Fruit fly (Drosophila melanogaster) whole organism, adult: ENCODE measurements around the gene Ir100a.

Experiments
- CG11617 ChIP-seq: fragments of 200-800 bp; sonication (Bioruptor generic); optimal IDR thresholded peaks from 2 replicates; lab custom pipeline; 2017; ENCODE audit warnings: mild to moderate bottlenecking, missing biosample characterization, missing genetic modification reagents, missing genetic modification characterization
- CG12768 ChIP-seq: fragments of 200-800 bp; sonication (Bioruptor generic); optimal IDR thresholded peaks from 2 replicates; lab custom pipeline; 2017; ENCODE audit warnings: missing biosample characterization, missing genetic modification characterization, mild to moderate bottlenecking, moderate library complexity, missing genetic modification reagents
- CG14711 ChIP-seq: fragments of 200-800 bp; sonication (Bioruptor generic); optimal IDR thresholded peaks from 2 replicates; lab custom pipeline; 2018; ENCODE audit warnings: missing biosample characterization, mild to moderate bottlenecking, missing genetic modification characterization, moderate library complexity
- CG1620 ChIP-seq: fragments of 200-800 bp; sonication (Bioruptor generic); optimal IDR thresholded peaks from 2 replicates; lab custom pipeline; 2016; ENCODE audit warnings: missing biosample characterization, missing genetic modification characterization
- CG33017 ChIP-seq: fragments of 200-800 bp; sonication (Bioruptor generic); optimal IDR thresholded peaks from 2 replicates; lab custom pipeline; 2018; ENCODE audit warnings: missing biosample characterization, mild to moderate bottlenecking, missing genetic modification characterization, moderate library complexity
- CG5204 ChIP-seq: fragments of 200-800 bp; sonication (Bioruptor generic); optimal IDR thresholded peaks from 2 replicates; lab custom pipeline; 2016; ENCODE audit warnings: missing biosample characterization, missing genetic modification characterization
- CG7045 ChIP-seq: fragments of 200-800 bp; sonication (Bioruptor generic); optimal IDR thresholded peaks from 2 replicates; lab custom pipeline; 2017; ENCODE audit warnings: missing biosample characterization, mild to moderate bottlenecking, missing genetic modification characterization
- CG7101 ChIP-seq: fragments of 200-800 bp; sonication (Bioruptor generic); optimal IDR thresholded peaks from 2 replicates; lab custom pipeline; 2018; ENCODE audit warnings: missing biosample characterization, mild to moderate bottlenecking, missing genetic modification characterization, moderate library complexity
- Clk ChIP-seq: fragments of 200-800 bp; sonication (Bioruptor generic); optimal IDR thresholded peaks from 2 replicates; lab custom pipeline; 2017; ENCODE audit warnings: missing biosample characterization, missing genetic modification characterization
- Crg-1 ChIP-seq: fragments of 200-800 bp; sonication (Bioruptor generic); optimal IDR thresholded peaks from 2 replicates; lab custom pipeline; 2016; ENCODE audit warnings: missing biosample characterization, missing genetic modification characterization
- Hr96 ChIP-seq: fragments of 200-800 bp; sonication (Bioruptor generic); optimal IDR thresholded peaks from 2 replicates; lab custom pipeline; 2016; ENCODE audit warnings: missing biosample characterization, missing genetic modification characterization
- Mnt ChIP-seq: fragments of 200-800 bp; sonication (Bioruptor generic); optimal IDR thresholded peaks from 2 replicates; lab custom pipeline; 2016; ENCODE audit warnings: missing biosample characterization, mild to moderate bottlenecking, missing genetic modification characterization
- bab1 ChIP-seq: fragments of 200-800 bp; sonication (Bioruptor generic); optimal IDR thresholded peaks from 3 replicates; lab custom pipeline; 2019; ENCODE audit warnings: missing biosample characterization, mild to moderate bottlenecking, missing genetic modification characterization, moderate library complexity
- cic ChIP-seq: fragments of 200-800 bp; sonication (Bioruptor generic); optimal IDR thresholded peaks from 2 replicates; lab custom pipeline; 2017; ENCODE audit warnings: missing biosample characterization, mild to moderate bottlenecking, missing genetic modification characterization, moderate library complexity
- cnc ChIP-seq, 2 experiments: fragments of >200 bp; optimal IDR thresholded peaks; 2 replicates each; lab custom pipeline; 2017
- kay ChIP-seq: fragments of 200-800 bp; sonication (Bioruptor generic); peaks from one replicate; lab custom pipeline; 2016; ENCODE audit warnings: missing biosample characterization, missing genetic modification characterization, borderline replicate concordance
- ovo ChIP-seq: fragments of 200-800 bp; sonication (Bioruptor generic); optimal IDR thresholded peaks from 2 replicates; lab custom pipeline; 2016; ENCODE audit warnings: missing biosample characterization, missing genetic modification characterization
- pad ChIP-seq: fragments of 200-800 bp; sonication (Bioruptor generic); optimal IDR thresholded peaks from 3 replicates; lab custom pipeline; 2017; ENCODE audit warnings: missing biosample characterization, missing genetic modification characterization, mild to moderate bottlenecking, moderate library complexity, missing genetic modification reagents
- tj ChIP-seq: fragments of 200-800 bp; sonication (Bioruptor generic); optimal IDR thresholded peaks from 3 replicates; lab custom pipeline; 2017; ENCODE audit warnings: missing biosample characterization, mild to moderate bottlenecking, missing genetic modification characterization, moderate library complexity
- toe ChIP-seq: fragments of 200-800 bp; sonication (Bioruptor generic); optimal IDR thresholded peaks from 2 replicates; lab custom pipeline; 2016; ENCODE audit warnings: missing biosample characterization, missing genetic modification characterization

Gene Ir100a

DNA sequence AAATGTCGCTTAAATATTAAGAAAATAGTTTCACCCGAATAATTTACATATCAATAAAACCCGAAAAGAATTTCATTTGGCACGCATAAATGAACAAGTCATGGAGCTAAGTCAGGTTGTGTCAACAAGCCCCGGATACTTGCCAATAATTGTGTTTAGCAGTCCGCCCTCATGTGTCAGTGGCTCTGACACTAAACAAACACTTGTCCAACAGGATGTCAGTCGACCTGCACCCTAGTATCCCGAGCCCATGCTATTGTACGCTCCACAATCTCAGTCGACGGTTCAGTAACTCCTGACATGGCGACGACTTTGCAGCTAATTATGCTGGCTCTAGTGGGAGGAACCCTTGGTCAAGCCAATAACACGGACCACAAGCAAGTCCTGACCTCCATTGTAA, at the start of gene Ir100a:
Ir100a (plus strand) TSS at position 301 of the 400 bp plus-strand sequence.
- TF ChIP-seq cnc (optimal IDR thresholded peaks at IDR 0.05; lab: Kevin White, UChicago) = no peak
- TF ChIP-seq CG7045 (GFP tag; lab: Kevin White, UChicago) = no peak
- no peak for TF ChIP-seq Mnt (GFP tag; lab: Kevin White, UChicago)
- no peak for TF ChIP-seq CG1620 (GFP tag; lab: Kevin White, UChicago)
- TF ChIP-seq toe (GFP tag; lab: Kevin White, UChicago) = no peak
- TF ChIP-seq ovo = no peak
- TF ChIP-seq cic = no peak
- TF ChIP-seq Hr96 = no peak
- no peak for TF ChIP-seq Clk
- TF ChIP-seq bab1 (GFP tag; lab: Kevin White, UChicago) = no peak
- no peak for TF ChIP-seq CG14711 (tag; lab: Kevin White, UChicago)
- TF ChIP-seq CG11617 (GFP tag; lab: Kevin White, UChicago) = no peak
- no peak for TF ChIP-seq kay (GFP tag; lab: Kevin White, UChicago)
- TF ChIP-seq CG5204 (GFP tag; lab: Kevin White, UChicago) = no peak
- no peak for TF ChIP-seq tj
- TF ChIP-seq CG7101 (tag; lab: Kevin White, UChicago) = no peak

DNA sequence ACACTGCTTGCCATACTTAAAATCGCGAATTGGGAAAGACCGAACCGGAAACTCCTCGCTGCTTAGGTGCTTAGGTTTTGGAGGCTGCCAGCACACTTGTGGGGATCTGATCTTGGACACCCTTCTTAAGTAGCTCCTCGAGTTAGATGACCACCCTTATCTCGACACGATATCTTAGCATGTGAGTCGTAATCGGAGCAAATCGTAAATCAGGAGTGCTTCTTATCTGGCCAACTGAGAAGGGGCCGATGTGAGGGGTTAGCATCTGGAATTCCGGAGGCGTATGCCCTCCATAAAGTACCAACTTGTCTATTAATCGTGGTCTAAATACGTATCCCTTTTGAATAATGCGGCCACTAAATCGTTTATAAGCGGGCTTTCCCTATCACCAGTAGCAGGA, 46.2 kb upstream of the Ir100a start, which contains the start of gene salt:
salt (minus strand) TSS at position 101 of the 400 bp plus-strand sequence.
- TF ChIP-seq kay (GFP tag; lab: Kevin White, UChicago) (no peak), bab1 (GFP tag; lab: Kevin White, UChicago) (no peak), Crg-1 (GFP tag; lab: Kevin White, UChicago) (no peak), CG7045 (GFP tag; lab: Kevin White, UChicago) (no peak), Mnt (GFP tag; lab: Kevin White, UChicago) (no peak), Hr96 (no peak), pad (no peak), CG7101 (tag; lab: Kevin White, UChicago) (no peak), CG33017 (tag; lab: Kevin White, UChicago) (no peak), CG11617 (GFP tag; lab: Kevin White, UChicago) (no peak), CG14711 (tag; lab: Kevin White, UChicago) (no peak), CG1620 (GFP tag; lab: Kevin White, UChicago) (no peak), CG5204 (GFP tag; lab: Kevin White, UChicago) (no peak)

DNA sequence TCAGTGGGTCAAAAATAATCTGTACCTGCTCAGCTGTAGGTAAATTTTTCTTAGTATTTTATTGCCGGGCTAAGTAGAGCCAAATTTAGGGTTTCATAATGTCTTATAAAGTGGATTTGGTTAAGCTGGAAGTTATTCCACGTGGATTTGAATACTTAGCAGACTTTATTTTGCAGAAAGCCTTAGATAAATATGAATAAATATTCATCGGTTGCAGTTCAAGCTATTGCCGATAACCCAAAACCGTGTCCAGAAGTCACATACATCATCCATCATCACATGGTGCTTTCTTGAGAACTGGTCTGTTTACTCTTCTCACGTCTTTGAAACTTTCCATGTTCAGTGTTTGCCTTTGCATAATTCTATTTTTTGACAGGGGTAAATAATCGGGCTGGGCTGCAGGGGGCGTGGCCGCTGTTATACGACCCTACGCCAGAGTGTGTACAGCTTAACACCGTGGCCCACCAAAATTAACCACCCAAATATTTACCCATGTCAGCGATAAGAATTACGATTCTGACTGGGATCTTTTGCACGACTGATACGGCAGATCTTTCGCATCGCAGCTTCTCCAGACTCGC, 42.1 kb upstream of the Ir100a start, which contains the start of gene CG2187:
CG2187 (minus strand) TSS at position 51 of the 581 bp plus-strand sequence.
- TF ChIP-seq CG5204 (GFP tag; lab: Kevin White, UChicago) (no peak), kay (GFP tag; lab: Kevin White, UChicago) (peak; percentile 17)

DNA sequence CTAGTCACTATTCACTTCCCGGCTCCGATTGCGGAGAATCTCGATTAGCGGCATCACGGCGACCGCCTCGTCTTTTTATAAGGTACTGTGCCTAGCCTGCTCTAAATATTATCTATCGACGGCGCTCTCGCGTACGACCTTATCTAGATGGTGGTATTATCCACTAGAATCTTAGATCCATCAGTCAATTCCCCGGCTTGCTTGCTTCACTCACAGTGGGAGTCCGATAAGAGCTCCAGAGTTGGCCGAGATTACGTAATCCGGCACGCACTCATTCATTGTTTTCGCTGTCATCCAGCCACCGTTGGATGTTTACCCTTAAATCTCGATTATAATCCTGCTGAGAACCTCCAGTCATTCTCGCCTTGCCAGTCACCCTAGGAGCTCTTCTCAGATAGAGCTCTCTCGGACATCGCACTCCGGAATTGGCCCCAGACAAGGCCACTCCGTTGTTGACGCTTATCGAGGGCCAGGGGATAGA, 39.2 kb upstream of the Ir100a start, which contains the start of gene Smvt:
Smvt (minus strand) TSS at position 51 of the 481 bp plus-strand sequence.
- no peak for TF ChIP-seq CG12768 (GFP tag; lab: Kevin White, UChicago)
- TF ChIP-seq cnc (optimal IDR thresholded peaks at IDR 0.05; lab: Kevin White, UChicago) = peak in 1 of 2 experiments; percentile 13
- no peak for TF ChIP-seq CG1620 (GFP tag; lab: Kevin White, UChicago)
- no peak for TF ChIP-seq CG14711 (tag; lab: Kevin White, UChicago)
- TF ChIP-seq bab1 (GFP tag; lab: Kevin White, UChicago) = no peak
- TF ChIP-seq cic = peak; percentile 83
- no peak for TF ChIP-seq Hr96
- no peak for TF ChIP-seq ovo

DNA sequence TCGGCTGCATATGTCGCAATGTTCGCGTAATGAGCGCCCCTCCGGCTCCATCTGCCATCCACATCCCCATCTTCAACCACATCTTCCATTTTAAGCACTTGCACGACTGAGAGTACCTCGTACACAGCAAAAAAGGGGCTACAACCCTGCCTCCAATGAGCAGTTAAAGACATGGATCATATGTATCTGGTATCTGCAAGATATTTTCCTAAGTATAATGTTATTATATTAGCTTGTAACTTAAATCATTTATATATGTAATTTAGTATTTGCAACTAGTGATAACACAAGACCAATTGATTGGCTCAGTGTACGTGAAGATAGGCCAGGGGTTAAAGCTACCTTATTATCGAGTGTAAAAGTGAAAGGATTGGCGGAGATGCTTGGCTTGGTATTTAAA, 38.1 kb upstream of the Ir100a start:
- TF ChIP-seq kay (GFP tag; lab: Kevin White, UChicago) (no peak), pad (no peak), CG5204 (GFP tag; lab: Kevin White, UChicago) (no peak), ovo (no peak), CG12768 (GFP tag; lab: Kevin White, UChicago) (no peak), Hr96 (no peak), CG7101 (tag; lab: Kevin White, UChicago) (no peak), cic (no peak), CG14711 (tag; lab: Kevin White, UChicago) (no peak), toe (GFP tag; lab: Kevin White, UChicago) (no peak), CG33017 (tag; lab: Kevin White, UChicago) (no peak), tj (no peak)

DNA sequence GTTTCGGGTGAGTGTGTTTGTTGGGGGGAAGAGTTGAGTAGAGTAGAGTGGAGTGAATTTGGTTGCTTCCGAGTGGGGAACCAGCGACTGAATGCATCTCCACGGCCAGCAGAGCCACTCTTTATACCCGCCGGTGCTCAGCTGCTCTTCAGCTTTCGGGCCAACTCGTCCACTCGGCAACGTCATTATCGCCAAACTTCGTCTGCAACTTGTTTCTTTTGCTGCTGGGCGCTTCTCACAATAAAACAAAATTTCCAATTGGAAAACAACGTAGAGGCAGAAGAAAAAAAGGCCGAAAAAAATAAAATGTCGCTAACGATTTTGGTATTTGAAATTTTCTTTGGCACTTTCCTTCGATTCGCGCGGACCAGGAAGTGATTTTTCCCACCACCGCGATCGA, 36.1 kb upstream of the Ir100a start, which contains the start of gene CG2150:
CG2150 (minus strand) TSS at position 101 of the 400 bp plus-strand sequence.
- TF ChIP-seq ovo (no peak), Mnt (GFP tag; lab: Kevin White, UChicago) (no peak), cic (no peak), toe (GFP tag; lab: Kevin White, UChicago) (no peak), cnc (optimal IDR thresholded peaks at IDR 0.05; lab: Kevin White, UChicago) (no peak), bab1 (GFP tag; lab: Kevin White, UChicago) (no peak), CG5204 (GFP tag; lab: Kevin White, UChicago) (no peak), pad (no peak), tj (no peak), Crg-1 (GFP tag; lab: Kevin White, UChicago) (no peak), CG7045 (GFP tag; lab: Kevin White, UChicago) (no peak), CG1620 (GFP tag; lab: Kevin White, UChicago) (no peak), Hr96 (no peak), CG33017 (tag; lab: Kevin White, UChicago) (no peak), Clk (no peak)
